Worm (Caenorhabditis elegans) whole organism, L3 larva: ENCODE results near the gene T01C3.3.

Experiments
- R02D3.7 ChIP-seq: fragments of 150-350 bp; optimal IDR thresholded peaks from 2 replicates; lab custom pipeline; 2014; ENCODE audit warnings: missing biosample characterization, missing genetic modification characterization
- ZK546.5 ChIP-seq: sonication (generic microtip); optimal IDR thresholded peaks from 2 replicates; lab custom pipeline; 2017; ENCODE audit warnings: missing biosample characterization, missing genetic modification characterization
- aly-2 ChIP-seq: fragments of 150-350 bp; optimal IDR thresholded peaks from 2 replicates; lab custom pipeline; 2014; ENCODE audit warnings: missing biosample characterization, missing genetic modification characterization
- ama-1 ChIP-seq: fragments of 150-350 bp; optimal IDR thresholded peaks from 2 replicates; lab custom pipeline; 2018
- ceh-16 ChIP-seq: sonication (generic microtip); optimal IDR thresholded peaks from 2 replicates; lab custom pipeline; 2017; ENCODE audit warnings: missing biosample characterization, missing genetic modification characterization
- ceh-28 ChIP-seq: fragments of 150-350 bp; optimal IDR thresholded peaks from 2 replicates; lab custom pipeline; 2014; ENCODE audit warnings: missing biosample characterization, missing genetic modification reagents, missing genetic modification characterization
- ceh-82 ChIP-seq: fragments of 150-350 bp; optimal IDR thresholded peaks from 2 replicates; lab custom pipeline; 2014; ENCODE audit warnings: missing biosample characterization, missing genetic modification characterization
- daf-12 ChIP-seq: fragments of 150-350 bp; optimal IDR thresholded peaks from 2 replicates; lab custom pipeline; 2014; ENCODE audit warnings: missing biosample characterization, missing genetic modification reagents, missing genetic modification characterization
- egl-27 ChIP-seq: sonication (generic microtip); optimal IDR thresholded peaks from 4 replicates; lab custom pipeline; 2017; ENCODE audit warnings: missing biosample characterization, missing genetic modification reagents, missing genetic modification characterization
- egl-5 ChIP-seq: fragments of 150-350 bp; optimal IDR thresholded peaks from 2 replicates; lab custom pipeline; 2017; ENCODE audit warnings: missing biosample characterization, missing genetic modification reagents, missing genetic modification characterization, inconsistent platforms
- elt-1 ChIP-seq: fragments of 150-350 bp; optimal IDR thresholded peaks from 2 replicates; lab custom pipeline; 2014; ENCODE audit warnings: missing biosample characterization, missing genetic modification characterization
- elt-2 ChIP-seq: sonication (generic microtip); optimal IDR thresholded peaks from 2 replicates; lab custom pipeline; 2016; ENCODE audit warnings: missing genetic modification reagents, mild to moderate bottlenecking, missing genetic modification characterization, missing compliant biosample characterization
- elt-3 ChIP-seq, 3 experiments: fragments of 150-350 bp in 1 of 3; sonication (generic microtip) in 2 of 3; optimal IDR thresholded peaks; 2 replicates in 2 of 3; 4 replicates in 1 of 3; lab custom pipeline; 2014 to 2017; ENCODE audit warnings: missing biosample characterization in 3 of 3, missing genetic modification characterization in 3 of 3
- fkh-10 ChIP-seq: sonication (generic microtip); optimal IDR thresholded peaks from 2 replicates; lab custom pipeline; 2017; ENCODE audit warnings: missing biosample characterization, missing genetic modification reagents, missing genetic modification characterization
- fkh-2 ChIP-seq: fragments of 150-350 bp; optimal IDR thresholded peaks from 2 replicates; lab custom pipeline; 2014; ENCODE audit warnings: missing biosample characterization, missing genetic modification reagents, missing genetic modification characterization
- fos-1 ChIP-seq: fragments of 150-350 bp; optimal IDR thresholded peaks from 2 replicates; lab custom pipeline; 2014; ENCODE audit warnings: missing biosample characterization, missing genetic modification characterization
- hmg-11 ChIP-seq: sonication (generic microtip); optimal IDR thresholded peaks from 2 replicates; lab custom pipeline; 2016; ENCODE audit warnings: missing genetic modification characterization, missing compliant biosample characterization
- lin-39 ChIP-seq: fragments of 150-350 bp; optimal IDR thresholded peaks from 2 replicates; lab custom pipeline; 2018; ENCODE audit warnings: missing biosample characterization, missing genetic modification reagents, missing genetic modification characterization
- lsy-12 ChIP-seq: sonication (generic microtip); optimal IDR thresholded peaks from 2 replicates; lab custom pipeline; 2016; ENCODE audit warnings: mild to moderate bottlenecking, missing genetic modification characterization, missing compliant biosample characterization
- mdl-1 ChIP-seq: fragments of 150-350 bp; optimal IDR thresholded peaks from 2 replicates; lab custom pipeline; 2014; ENCODE audit warnings: missing biosample characterization, missing genetic modification characterization
- nfya-1 ChIP-seq: sonication (generic microtip); optimal IDR thresholded peaks from 2 replicates; lab custom pipeline; 2017; ENCODE audit warnings: missing genetic modification characterization, mild to moderate bottlenecking, missing compliant biosample characterization, antibody characterized with exemption, moderate library complexity; ENCODE audit not compliant: insufficient read depth
- nhr-12 ChIP-seq: fragments of 150-350 bp; optimal IDR thresholded peaks from 2 replicates; lab custom pipeline; 2014; ENCODE audit warnings: missing biosample characterization, missing genetic modification characterization
- nhr-237 ChIP-seq: fragments of 150-350 bp; optimal IDR thresholded peaks from 2 replicates; lab custom pipeline; 2014; ENCODE audit warnings: missing biosample characterization, missing genetic modification characterization
- nhr-25 ChIP-seq: sonication (generic microtip); optimal IDR thresholded peaks from 2 replicates; lab custom pipeline; 2017; ENCODE audit warnings: missing biosample characterization, missing genetic modification characterization
- nhr-28 ChIP-seq: fragments of 150-350 bp; optimal IDR thresholded peaks from 2 replicates; lab custom pipeline; 2014; ENCODE audit warnings: missing biosample characterization, missing genetic modification characterization
- nhr-43 ChIP-seq: sonication (generic microtip); optimal IDR thresholded peaks from 2 replicates; lab custom pipeline; 2016; ENCODE audit warnings: mild to moderate bottlenecking, missing genetic modification characterization, missing compliant biosample characterization; ENCODE audit not compliant: poor library complexity, severe bottlenecking
- nhr-67 ChIP-seq: fragments of 150-350 bp; optimal IDR thresholded peaks from 2 replicates; lab custom pipeline; 2014; ENCODE audit warnings: missing biosample characterization, missing genetic modification characterization
- nhr-76 ChIP-seq: fragments of 150-350 bp; sonication (generic microtip); optimal IDR thresholded peaks from 5 replicates; lab custom pipeline; 2014; ENCODE audit warnings: missing biosample characterization, missing genetic modification characterization
- nhr-77 ChIP-seq: fragments of 150-350 bp; optimal IDR thresholded peaks from 2 replicates; lab custom pipeline; 2014; ENCODE audit warnings: missing biosample characterization, missing genetic modification characterization
- pqm-1 ChIP-seq: fragments of 150-350 bp; optimal IDR thresholded peaks from 2 replicates; lab custom pipeline; 2017; ENCODE audit warnings: missing biosample characterization, missing genetic modification characterization, inconsistent platforms
- sea-2 ChIP-seq: fragments of 150-350 bp; sonication (generic microtip); optimal IDR thresholded peaks from 4 replicates; lab custom pipeline; 2014; ENCODE audit warnings: missing biosample characterization, missing genetic modification reagents, missing genetic modification characterization
- skn-1 ChIP-seq: fragments of 150-350 bp; optimal IDR thresholded peaks from 2 replicates; lab custom pipeline; 2014; ENCODE audit warnings: missing biosample characterization, missing genetic modification characterization
- snpc-4 ChIP-seq: fragments of 150-350 bp; optimal IDR thresholded peaks from 2 replicates; lab custom pipeline; 2014; ENCODE audit warnings: missing biosample characterization, missing genetic modification characterization
- tbx-2 ChIP-seq: sonication (generic microtip); optimal IDR thresholded peaks from 2 replicates; lab custom pipeline; 2016; ENCODE audit warnings: mild to moderate bottlenecking, missing genetic modification characterization, missing compliant biosample characterization
- unc-39 ChIP-seq: sonication (generic microtip); optimal IDR thresholded peaks from 4 replicates; lab custom pipeline; 2017; ENCODE audit warnings: missing biosample characterization, missing genetic modification characterization
- unc-62 ChIP-seq: fragments of 150-350 bp; sonication (generic microtip); optimal IDR thresholded peaks from 4 replicates; lab custom pipeline; 2014; ENCODE audit warnings: missing biosample characterization, missing genetic modification reagents, missing genetic modification characterization
- zag-1 ChIP-seq: fragments of 150-350 bp; optimal IDR thresholded peaks from 2 replicates; lab custom pipeline; 2014; ENCODE audit warnings: missing biosample characterization, missing genetic modification characterization
- ztf-11 ChIP-seq: fragments of 150-350 bp; optimal IDR thresholded peaks from 2 replicates; lab custom pipeline; 2014; ENCODE audit warnings: missing biosample characterization, missing genetic modification characterization
- ztf-4 ChIP-seq: fragments of 150-350 bp; optimal IDR thresholded peaks from 2 replicates; lab custom pipeline; 2014; ENCODE audit warnings: missing biosample characterization, missing genetic modification characterization

Gene T01C3.3

DNA sequence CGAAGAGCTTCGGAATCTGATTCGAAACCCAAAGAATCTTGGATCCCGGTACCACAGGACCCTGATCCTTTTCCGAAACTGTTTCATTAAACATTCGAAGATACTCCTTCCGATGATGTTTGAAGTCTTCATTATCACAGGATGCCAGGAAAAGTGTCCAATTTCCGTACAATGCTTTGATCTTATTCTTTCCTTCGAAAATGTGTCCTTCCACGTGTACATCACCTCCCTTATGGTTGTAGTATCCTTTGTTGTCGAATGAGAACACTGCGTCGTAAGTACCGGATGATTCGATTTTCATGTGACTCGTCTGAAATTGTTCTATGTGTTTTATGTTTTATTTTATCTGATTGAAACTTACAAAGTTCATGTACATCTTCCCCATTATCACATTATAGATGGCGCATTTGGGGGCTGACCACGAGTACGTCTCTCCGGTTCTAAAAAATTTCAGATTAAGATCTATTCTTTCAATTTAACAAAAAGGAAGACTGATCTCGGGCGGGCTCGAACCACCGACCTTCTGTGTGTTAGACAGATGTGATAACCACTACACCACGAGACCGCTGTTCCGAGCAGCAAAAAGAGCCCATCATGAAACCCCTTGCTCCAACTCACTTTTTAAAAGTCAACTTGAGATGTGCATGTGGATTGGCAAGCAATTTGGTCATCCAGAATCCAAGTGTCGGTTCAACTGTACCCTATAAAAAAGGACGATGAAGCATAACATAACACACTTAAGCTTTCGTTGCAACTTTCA, 20.2 kb upstream of the T01C3.3 start:
- TF ChIP-seq elt-1 (tag; lab: Kevin White, UChicago) (peak; percentile 49), snpc-4 (no peak), ceh-82 (tag; lab: Kevin White, UChicago) (no peak), ceh-16 (no peak), elt-3 (tag; optimal IDR thresholded peaks at IDR 0.05; lab: Kevin White, UChicago) (no peak), lin-39 (tag; lab: Kevin White, UChicago) (no peak), daf-12 (tag; lab: Kevin White, UChicago) (no peak), ztf-4 (no peak), pqm-1 (tag; lab: Kevin White, UChicago) (no peak), tbx-2 (tag; lab: Kevin White, UChicago) (no peak), egl-5 (tag; lab: Kevin White, UChicago) (no peak), fos-1 (tag; lab: Kevin White, UChicago) (no peak), nhr-43 (no peak), ama-1 (lab: Kevin White, UChicago) (peak; percentile 22), sea-2 (no peak), nhr-67 (tag; lab: Kevin White, UChicago) (no peak), mdl-1 (tag; lab: Kevin White, UChicago) (no peak), fkh-2 (no peak), ZK546.5 (tag; lab: Kevin White, UChicago) (no peak), nhr-12 (tag; lab: Kevin White, UChicago) (no peak), nhr-25 (tag; lab: Kevin White, UChicago) (no peak), elt-2 (tag; lab: Kevin White, UChicago) (peak; percentile 30), lsy-12 (tag; lab: Kevin White, UChicago) (no peak), R02D3.7 (tag; lab: Kevin White, UChicago) (no peak), unc-39 (tag; lab: Kevin White, UChicago) (no peak), egl-27 (tag; lab: Kevin White, UChicago) (no peak), nhr-76 (tag; lab: Kevin White, UChicago) (no peak), skn-1 (tag; lab: Kevin White, UChicago) (no peak), nfya-1 (peak; percentile 10), ztf-11 (tag; lab: Kevin White, UChicago) (no peak), zag-1 (tag; lab: Kevin White, UChicago) (no peak), aly-2 (tag; lab: Kevin White, UChicago) (no peak), fkh-10 (GFP tag; lab: Kevin White, UChicago) (no peak)

DNA sequence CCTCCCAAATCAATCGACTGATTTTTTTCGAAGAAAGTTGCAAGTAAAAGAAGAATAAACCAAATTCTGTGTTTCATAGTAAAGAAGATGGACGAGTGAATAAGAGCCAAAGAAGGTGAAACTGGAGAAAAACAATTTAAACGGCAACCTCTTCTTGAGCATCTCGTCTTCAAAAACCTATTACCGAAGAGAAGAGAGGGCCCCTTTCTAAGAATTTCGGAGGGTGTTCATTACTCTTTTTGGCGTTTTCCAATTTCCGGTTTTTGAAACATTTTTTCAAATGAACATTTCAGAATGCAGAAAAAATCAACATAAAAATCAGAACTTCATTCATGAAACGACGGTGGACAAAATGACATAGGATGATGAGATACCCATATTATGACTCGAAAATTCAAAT, 19.1 kb upstream of the T01C3.3 start, which contains the start of gene nmr-2:
Gene nmr-2, minus strand, starts transcription at position 101 of the 400 bp plus-strand sequence.
- TF ChIP-seq nhr-28 (no peak), nhr-77 (tag; lab: Kevin White, UChicago) (no peak), nhr-25 (tag; lab: Kevin White, UChicago) (no peak), daf-12 (tag; lab: Kevin White, UChicago) (no peak), lin-39 (tag; lab: Kevin White, UChicago) (no peak), unc-62 (GFP tag; lab: Kevin White, UChicago) (no peak), nhr-237 (no peak), pqm-1 (tag; lab: Kevin White, UChicago) (no peak), tbx-2 (tag; lab: Kevin White, UChicago) (no peak)
- TF ChIP-seq, all 47 proteins: peak for 0

DNA sequence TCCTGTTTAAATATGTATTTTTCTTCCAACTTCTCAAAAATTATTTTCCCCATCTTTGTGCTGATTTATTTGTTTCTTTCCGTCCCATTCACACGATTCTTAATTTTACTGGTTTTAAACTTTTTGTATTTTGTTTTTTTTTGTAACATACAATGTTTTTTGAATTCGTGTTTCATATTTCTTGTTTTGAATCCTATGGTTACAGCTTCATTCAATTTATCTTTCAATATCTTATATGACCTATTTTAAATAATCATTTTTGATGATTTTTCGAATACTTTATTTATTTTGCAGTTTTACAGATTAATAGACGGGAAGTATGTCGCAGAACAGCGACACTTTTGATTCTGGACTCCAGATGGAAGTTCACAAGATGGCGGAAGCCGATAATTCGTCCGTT, 12.3 kb upstream of the T01C3.3 start, which contains the start of gene hrde-2:
Gene hrde-2, plus strand, starts transcription at position 301 of the 400 bp plus-strand sequence.
- TF ChIP-seq elt-3 (tag; optimal IDR thresholded peaks at IDR 0.05; lab: Kevin White, UChicago): no peak
- TF ChIP-seq hmg-11 (tag; lab: Kevin White, UChicago): no peak
- TF ChIP-seq daf-12 (tag; lab: Kevin White, UChicago): no peak
- TF ChIP-seq nhr-67 (tag; lab: Kevin White, UChicago): no peak
- no peak for TF ChIP-seq nhr-25 (tag; lab: Kevin White, UChicago)
- TF ChIP-seq nhr-77 (tag; lab: Kevin White, UChicago): no peak
- no peak for TF ChIP-seq nhr-76 (tag; lab: Kevin White, UChicago)
- no peak for TF ChIP-seq elt-2 (tag; lab: Kevin White, UChicago)
- no peak for TF ChIP-seq ceh-28 (tag; lab: Kevin White, UChicago)
- no peak for TF ChIP-seq unc-62 (GFP tag; lab: Kevin White, UChicago)
- no peak for TF ChIP-seq zag-1 (tag; lab: Kevin White, UChicago)
- TF ChIP-seq unc-39 (tag; lab: Kevin White, UChicago): no peak
